Fruit fly (Drosophila melanogaster) Kc167 (cell line): ENCODE data around the gene CG7289.

Experiments
- Sin3A ChIP-seq: fragments of >200 bp; optimal IDR thresholded peaks from 2 replicates; lab custom pipeline; 2018; ENCODE audit warnings: missing external identifiers
- h ChIP-seq: fragments of >200 bp; optimal IDR thresholded peaks from 3 replicates; lab custom pipeline; 2018; ENCODE audit warnings: missing external identifiers
- insv ChIP-seq: fragments of >200 bp; optimal IDR thresholded peaks from 3 replicates; lab custom pipeline; 2018; ENCODE audit warnings: missing external identifiers
- psq ChIP-seq: fragments of >200 bp; optimal IDR thresholded peaks from 2 replicates; lab custom pipeline; 2017; ENCODE audit warnings: missing external identifiers

DNA sequence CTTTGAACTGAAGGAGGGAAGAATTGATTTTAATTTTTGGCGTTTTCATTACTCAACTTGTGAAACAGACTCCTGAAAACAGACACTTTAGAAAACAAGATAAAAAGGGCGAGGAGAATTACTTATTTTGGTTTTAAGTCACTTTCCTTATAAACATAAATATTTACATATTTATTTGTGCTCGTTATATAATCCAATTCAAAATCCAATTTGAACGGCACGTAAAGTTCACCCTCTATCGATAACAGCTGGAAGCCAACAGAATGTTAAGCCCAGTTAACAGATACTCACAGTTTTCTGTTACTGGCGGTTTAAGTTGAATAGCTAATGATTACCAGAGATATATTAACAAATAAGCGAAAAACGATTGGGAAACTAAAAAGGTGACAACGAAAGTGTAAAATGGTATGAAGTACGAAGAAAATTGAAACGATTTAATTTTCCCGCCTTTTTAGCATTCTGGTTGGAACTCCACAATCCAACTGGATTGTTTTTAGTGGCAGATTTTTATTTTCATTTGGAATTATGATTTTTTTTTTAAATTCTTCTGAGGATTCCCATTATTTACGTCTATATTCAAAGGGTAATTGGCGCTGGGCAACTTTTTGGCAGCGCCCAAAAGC, 2.7 kb upstream of the CG7289 start:
- TF ChIP-seq psq (lab: Kevin White, UChicago), result no peak
- no peak for TF ChIP-seq insv (lab: Kevin White, UChicago)
- no peak for TF ChIP-seq h (lab: Kevin White, UChicago)
- TF ChIP-seq Sin3A (lab: Kevin White, UChicago), result no peak
